Fruit fly (Drosophila melanogaster) S2 (cell line): ENCODE data around the gene nrv1.

Experiments
- CG8478 ChIP-seq: fragments of >200 bp; optimal IDR thresholded peaks from 2 replicates; lab custom pipeline; 2018
- CTCF ChIP-seq, 2 experiments: fragments of >200 bp; optimal IDR thresholded peaks; 2 replicates each; lab custom pipeline; 2018

DNA sequence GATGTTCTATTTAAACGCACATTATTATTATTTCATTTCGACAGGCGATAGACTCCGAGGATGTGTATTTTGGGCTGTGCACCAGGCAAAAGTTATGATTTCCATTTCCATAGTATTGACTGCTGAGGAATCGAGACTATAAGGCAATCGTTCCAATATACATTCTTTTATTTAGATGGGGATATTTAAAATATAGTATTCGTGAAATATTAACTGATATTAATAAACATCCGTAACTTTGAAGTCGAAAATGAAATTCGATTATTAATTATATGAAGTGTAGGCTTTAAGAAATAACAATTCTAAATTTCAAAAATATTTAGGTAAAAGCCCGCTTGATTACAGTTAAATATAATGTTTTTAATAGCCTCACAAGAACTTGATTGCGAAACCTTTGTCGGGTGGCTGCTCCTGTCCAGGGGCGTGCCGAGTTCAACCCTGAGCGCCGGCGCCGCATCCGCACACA lies 43.6 kb upstream of the nrv1 start:
- no peak for TF ChIP-seq CG8478
- no peak for TF ChIP-seq CTCF (optimal IDR thresholded peaks at IDR 0.05; lab: Kevin White, UChicago)
